Worm (Caenorhabditis elegans) whole organism, L3 larva: ENCODE measurements around the gene K07F5.15.

Experiments used
- ceh-16 ChIP-seq: sonication (generic microtip); optimal IDR thresholded peaks from 2 replicates; lab custom pipeline; 2017; ENCODE audit warnings: missing biosample characterization, missing genetic modification characterization
- ceh-82 ChIP-seq: fragments of 150-350 bp; optimal IDR thresholded peaks from 2 replicates; lab custom pipeline; 2014; ENCODE audit warnings: missing biosample characterization, missing genetic modification characterization
- elt-1 ChIP-seq: fragments of 150-350 bp; optimal IDR thresholded peaks from 2 replicates; lab custom pipeline; 2014; ENCODE audit warnings: missing biosample characterization, missing genetic modification characterization
- fkh-10 ChIP-seq: sonication (generic microtip); optimal IDR thresholded peaks from 2 replicates; lab custom pipeline; 2017; ENCODE audit warnings: missing biosample characterization, missing genetic modification reagents, missing genetic modification characterization
- lin-39 ChIP-seq: fragments of 150-350 bp; optimal IDR thresholded peaks from 2 replicates; lab custom pipeline; 2018; ENCODE audit warnings: missing biosample characterization, missing genetic modification reagents, missing genetic modification characterization
- nhr-237 ChIP-seq: fragments of 150-350 bp; optimal IDR thresholded peaks from 2 replicates; lab custom pipeline; 2014; ENCODE audit warnings: missing biosample characterization, missing genetic modification characterization
- nhr-28 ChIP-seq: fragments of 150-350 bp; optimal IDR thresholded peaks from 2 replicates; lab custom pipeline; 2014; ENCODE audit warnings: missing biosample characterization, missing genetic modification characterization
- nhr-77 ChIP-seq: fragments of 150-350 bp; optimal IDR thresholded peaks from 2 replicates; lab custom pipeline; 2014; ENCODE audit warnings: missing biosample characterization, missing genetic modification characterization
- skn-1 ChIP-seq: fragments of 150-350 bp; optimal IDR thresholded peaks from 2 replicates; lab custom pipeline; 2014; ENCODE audit warnings: missing biosample characterization, missing genetic modification characterization
- unc-62 ChIP-seq: fragments of 150-350 bp; sonication (generic microtip); optimal IDR thresholded peaks from 4 replicates; lab custom pipeline; 2014; ENCODE audit warnings: missing biosample characterization, missing genetic modification reagents, missing genetic modification characterization
- ztf-4 ChIP-seq: fragments of 150-350 bp; optimal IDR thresholded peaks from 2 replicates; lab custom pipeline; 2014; ENCODE audit warnings: missing biosample characterization, missing genetic modification characterization

DNA sequence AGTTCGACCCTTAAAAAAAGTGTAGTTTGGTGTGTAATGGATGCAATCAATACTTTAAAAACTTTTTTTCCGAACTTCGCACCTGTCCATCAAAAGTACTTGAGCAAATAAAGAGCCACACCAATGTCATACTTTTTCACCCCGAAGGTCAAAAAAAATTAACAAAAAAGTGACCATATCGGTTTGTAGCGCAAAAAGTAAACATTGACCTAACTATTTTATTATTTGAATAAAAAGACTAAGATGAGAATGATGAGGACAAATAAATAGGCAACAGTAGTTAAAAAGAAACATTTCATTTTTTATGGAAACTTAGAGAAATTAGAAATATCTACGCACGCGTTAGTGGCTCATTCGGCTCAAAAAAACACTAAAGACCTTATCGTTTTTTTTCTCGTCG lies 4.5 kb downstream of the K07F5.15 start:
- TF ChIP-seq nhr-237 (tag; lab: Kevin White, UChicago): no peak
- TF ChIP-seq unc-62 (GFP tag; lab: Kevin White, UChicago): no peak
- TF ChIP-seq nhr-77 (tag; lab: Kevin White, UChicago): no peak
- TF ChIP-seq ceh-16 (tag; lab: Kevin White, UChicago): no peak
- TF ChIP-seq elt-1 (tag; lab: Kevin White, UChicago): no peak
- TF ChIP-seq lin-39 (tag; lab: Kevin White, UChicago): no peak
- TF ChIP-seq ceh-82 (tag; lab: Kevin White, UChicago): no peak
- TF ChIP-seq ztf-4 (tag; lab: Kevin White, UChicago): no peak
- TF ChIP-seq nhr-28 (tag; lab: Kevin White, UChicago): no peak
- TF ChIP-seq skn-1 (tag; lab: Kevin White, UChicago): no peak
- no peak for TF ChIP-seq fkh-10 (GFP tag; lab: Kevin White, UChicago)
